Worm (Caenorhabditis elegans) whole organism, L2 larva: ENCODE measurements around the gene F42G10.1.

Experiments used
- C34F6.9 ChIP-seq: fragments of 150-350 bp; optimal IDR thresholded peaks from 2 replicates; lab custom pipeline; 2014; ENCODE audit warnings: missing biosample characterization, missing genetic modification characterization
- ama-1 ChIP-seq: fragments of 150-350 bp; optimal IDR thresholded peaks from 2 replicates; lab custom pipeline; 2018; ENCODE audit warnings: inconsistent platforms
- elt-3 ChIP-seq: sonication (generic microtip); optimal IDR thresholded peaks from 2 replicates; lab custom pipeline; 2017; ENCODE audit warnings: missing biosample characterization, missing genetic modification characterization
- nhr-11 ChIP-seq: fragments of 150-350 bp; optimal IDR thresholded peaks from 2 replicates; lab custom pipeline; 2014; ENCODE audit warnings: missing biosample characterization, missing genetic modification characterization
- nhr-12 ChIP-seq: fragments of 150-350 bp; optimal IDR thresholded peaks from 2 replicates; lab custom pipeline; 2014; ENCODE audit warnings: missing biosample characterization, missing genetic modification characterization
- nhr-21 ChIP-seq: fragments of 150-350 bp; optimal IDR thresholded peaks from 2 replicates; lab custom pipeline; 2014; ENCODE audit warnings: missing biosample characterization, missing genetic modification characterization
- nhr-237 ChIP-seq: fragments of 150-350 bp; optimal IDR thresholded peaks from 2 replicates; lab custom pipeline; 2014; ENCODE audit warnings: missing biosample characterization, missing genetic modification characterization
- nhr-6 ChIP-seq: fragments of 150-350 bp; optimal IDR thresholded peaks from 2 replicates; lab custom pipeline; 2014; ENCODE audit warnings: missing biosample characterization, missing genetic modification characterization
- nhr-77 ChIP-seq: fragments of 150-350 bp; optimal IDR thresholded peaks from 2 replicates; lab custom pipeline; 2014; ENCODE audit warnings: missing biosample characterization, missing genetic modification characterization
- sem-4 ChIP-seq: fragments of 150-350 bp; optimal IDR thresholded peaks from 2 replicates; lab custom pipeline; 2014; ENCODE audit warnings: missing biosample characterization, missing genetic modification reagents, missing genetic modification characterization
- snpc-4 ChIP-seq: fragments of 150-350 bp; optimal IDR thresholded peaks from 2 replicates; lab custom pipeline; 2014; ENCODE audit warnings: missing biosample characterization, missing genetic modification characterization
- unc-62 ChIP-seq: fragments of 150-350 bp; optimal IDR thresholded peaks from 2 replicates; lab custom pipeline; 2014; ENCODE audit warnings: missing biosample characterization, missing genetic modification reagents, missing genetic modification characterization
- ztf-11 ChIP-seq: sonication (generic microtip); optimal IDR thresholded peaks from 2 replicates; lab custom pipeline; 2017; ENCODE audit warnings: missing biosample characterization, missing genetic modification characterization

DNA sequence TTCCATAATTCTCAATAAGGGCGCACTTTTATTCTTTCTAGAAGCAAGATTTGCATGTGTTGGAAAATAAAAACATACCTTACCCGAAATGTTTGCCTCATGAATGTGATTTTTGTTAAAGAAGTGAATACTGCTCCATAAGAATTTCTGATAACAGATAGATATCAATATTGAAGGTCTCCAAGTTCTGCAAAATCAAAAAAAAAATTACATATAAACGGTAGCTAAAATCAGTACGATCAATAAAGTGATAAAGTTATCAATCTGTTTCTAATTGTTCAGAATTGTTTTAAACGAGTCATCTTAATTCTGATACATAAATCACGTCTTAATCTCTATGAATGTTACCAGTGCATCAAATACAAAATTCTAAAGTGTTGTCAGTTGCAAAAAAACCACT is 45.8 kb downstream of the F42G10.1 start, which contains the start of gene mgl-1:
- no peak for TF ChIP-seq ztf-11
- TF ChIP-seq nhr-21 (tag; lab: Kevin White, UChicago): no peak
- no peak for TF ChIP-seq sem-4
- no peak for TF ChIP-seq nhr-11 (tag; lab: Kevin White, UChicago)
- no peak for TF ChIP-seq nhr-77 (tag; lab: Kevin White, UChicago)
- TF ChIP-seq snpc-4: no peak
- no peak for TF ChIP-seq nhr-12 (tag; lab: Kevin White, UChicago)
- TF ChIP-seq ama-1 (lab: Kevin White, UChicago): no peak
- no peak for TF ChIP-seq unc-62 (GFP tag; lab: Kevin White, UChicago)
- no peak for TF ChIP-seq nhr-6 (tag; lab: Kevin White, UChicago)
- TF ChIP-seq C34F6.9 (tag; lab: Kevin White, UChicago): no peak
- TF ChIP-seq nhr-237: no peak
- TF ChIP-seq elt-3 (tag; lab: Kevin White, UChicago): no peak
